Fruit fly (Drosophila melanogaster): ENCODE results near the gene CG16721.

DNA sequence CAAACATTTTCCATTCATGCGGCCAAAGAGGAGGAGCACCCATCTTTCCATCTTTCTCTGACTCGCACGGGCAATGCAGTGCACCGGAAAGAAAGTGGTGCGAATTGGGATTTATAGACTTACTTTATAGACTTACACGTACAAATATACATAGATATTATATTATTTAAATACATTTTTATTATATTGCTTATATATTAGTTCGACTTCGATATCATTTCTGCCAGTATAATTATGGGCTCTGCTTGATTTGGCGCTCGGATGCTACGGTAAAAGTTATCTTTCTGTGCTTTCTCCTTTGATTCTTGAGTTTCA is 25.4 kb downstream of the CG16721 start:
- TF ChIP-seq psq (optimal IDR thresholded peaks at IDR 0.05) (no peak), EcR (GFP tag; optimal IDR thresholded peaks at IDR 0.05) (no peak), Dll (optimal IDR thresholded peaks at IDR 0.05) (no peak), usp (GFP tag; optimal IDR thresholded peaks at IDR 0.05) (no peak), CG8478 (optimal IDR thresholded peaks at IDR 0.05) (no peak), pan (optimal IDR thresholded peaks at IDR 0.05) (no peak)

Measured in whole organism.